Fruit fly (Drosophila melanogaster) S2 (cell line): ENCODE results near the gene CHMP2B.

ENCODE experiments used
- CG8478 ChIP-seq: fragments of >200 bp; optimal IDR thresholded peaks from 2 replicates; lab custom pipeline; 2018
- CTCF ChIP-seq, 2 experiments: fragments of >200 bp; optimal IDR thresholded peaks; 2 replicates each; lab custom pipeline; 2018

DNA sequence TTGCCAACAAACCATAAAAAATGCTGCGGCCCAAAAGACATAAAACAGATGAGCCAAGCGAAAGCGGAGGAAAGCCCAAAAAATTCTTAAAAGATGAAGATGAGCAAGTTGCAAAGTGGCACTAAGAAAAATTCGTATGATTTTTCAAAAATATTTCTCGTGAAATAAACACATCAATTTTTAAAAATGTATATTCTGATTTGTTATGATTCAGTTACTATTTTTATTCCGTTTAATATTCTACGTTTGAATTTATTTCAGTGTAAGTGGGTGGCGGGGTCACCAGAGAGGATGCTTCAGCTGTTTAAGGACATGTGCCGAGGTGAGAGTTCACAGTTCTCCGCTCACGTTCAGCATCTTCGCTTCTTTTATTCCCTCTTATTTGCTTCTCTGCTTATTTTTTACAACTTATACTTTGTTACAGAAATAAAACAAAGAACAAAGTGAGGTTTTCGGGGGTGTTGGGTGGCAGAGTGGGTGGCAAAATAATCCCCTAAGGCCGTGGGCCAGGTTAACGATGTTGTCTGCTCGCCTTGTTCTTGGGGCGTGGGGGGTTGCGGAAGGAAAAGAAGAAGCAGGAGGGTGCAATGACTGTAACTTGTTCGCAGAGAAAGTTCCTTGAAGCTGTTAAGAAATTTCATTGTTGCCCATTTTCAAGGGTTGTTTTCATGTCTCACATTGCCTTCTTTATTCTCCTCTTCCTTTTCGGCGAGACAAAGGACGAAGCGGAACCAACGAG lies 43.0 kb downstream of the CHMP2B start:
- TF ChIP-seq CG8478 (lab: Kevin White, UChicago) (no peak), CTCF (optimal IDR thresholded peaks at IDR 0.05; lab: Kevin White, UChicago) (no peak)
